Worm (Caenorhabditis elegans) whole organism, L4 larva: ENCODE data around the gene hrpa-2.

ENCODE experiments used
- F49E8.2 ChIP-seq: sonication (generic microtip); optimal IDR thresholded peaks from 2 replicates; lab custom pipeline; 2016; ENCODE audit warnings: missing compliant biosample characterization, mild to moderate bottlenecking, missing genetic modification characterization, borderline replicate concordance
- T26A8.4 ChIP-seq: fragments of 200-800 bp; sonication (Bioruptor generic); IDR thresholded peaks from 2 replicates; pipeline ENCODE4 v1.3.6; 2022; ENCODE audit warnings: missing genetic modification characterization, missing compliant biosample characterization
- ZK337.2 ChIP-seq: fragments of 200-800 bp; sonication (Bioruptor generic); IDR thresholded peaks from 2 replicates; pipeline ENCODE4 v1.3.6; 2022; ENCODE audit warnings: missing genetic modification reagents, missing genetic modification characterization, missing compliant biosample characterization
- aha-1 ChIP-seq: fragments of 150-350 bp; peaks from one replicate; lab custom pipeline; 2014; ENCODE audit warnings: missing biosample characterization, missing genetic modification characterization
- aly-2 ChIP-seq: sonication (generic microtip); optimal IDR thresholded peaks from 2 replicates; lab custom pipeline; 2018; ENCODE audit warnings: missing biosample characterization, missing genetic modification characterization
- ama-1 ChIP-seq: fragments of 150-350 bp; optimal IDR thresholded peaks from 2 replicates; lab custom pipeline; 2014; ENCODE audit warnings: inconsistent platforms, mixed read lengths
- attf-4 ChIP-seq: sonication (generic microtip); optimal IDR thresholded peaks from 3 replicates; lab custom pipeline; 2017; ENCODE audit warnings: missing biosample characterization, missing genetic modification characterization
- ceh-44 ChIP-seq: fragments of 200-800 bp; sonication (Bioruptor generic); IDR thresholded peaks from 2 replicates; pipeline ENCODE4 v1.3.6; 2022; ENCODE audit warnings: missing genetic modification reagents, missing genetic modification characterization, missing compliant biosample characterization
- ces-1 ChIP-seq: fragments of 150-350 bp; sonication (generic microtip); optimal IDR thresholded peaks from 4 replicates; lab custom pipeline; 2014; ENCODE audit warnings: missing biosample characterization, missing genetic modification reagents, missing genetic modification characterization
- daf-12 ChIP-seq: fragments of 150-350 bp; optimal IDR thresholded peaks from 2 replicates; lab custom pipeline; 2014; ENCODE audit warnings: missing biosample characterization, missing genetic modification reagents, missing genetic modification characterization
- daf-16 ChIP-seq, 3 experiments: sonication (generic microtip); optimal IDR thresholded peaks; 2 replicates each; lab custom pipeline; 2016 to 2017; ENCODE audit warnings: missing genetic modification characterization in 3 of 3, missing genetic modification reagents in 3 of 3, mild to moderate bottlenecking in 2 of 3, missing compliant biosample characterization in 2 of 3, missing biosample characterization in 1 of 3, moderate library complexity in 1 of 3
- egl-43 ChIP-seq: fragments of 200-800 bp; sonication (Bioruptor generic); IDR thresholded peaks from 2 replicates; pipeline ENCODE4 v1.3.6; 2022; ENCODE audit warnings: missing genetic modification reagents, missing genetic modification characterization, missing compliant biosample characterization
- gei-8 ChIP-seq: fragments of 200-800 bp; sonication (Bioruptor generic); optimal IDR thresholded peaks from 2 replicates; lab custom pipeline; 2018; ENCODE audit warnings: mild to moderate bottlenecking, missing genetic modification characterization, missing compliant biosample characterization
- hlh-11 ChIP-seq: fragments of 200-800 bp; sonication (Bioruptor generic); optimal IDR thresholded peaks from 2 replicates; lab custom pipeline; 2018; ENCODE audit warnings: mild to moderate bottlenecking, missing genetic modification characterization, missing compliant biosample characterization
- lin-1 ChIP-seq: fragments of 200-800 bp; sonication (Bioruptor generic); IDR thresholded peaks from 2 replicates; pipeline ENCODE4 v1.3.6; 2022; ENCODE audit warnings: missing genetic modification reagents, missing genetic modification characterization, missing compliant biosample characterization
- lin-13 ChIP-seq: fragments of 150-350 bp; optimal IDR thresholded peaks from 2 replicates; lab custom pipeline; 2014; ENCODE audit warnings: missing biosample characterization, missing genetic modification reagents, missing genetic modification characterization
- lin-39 ChIP-seq: fragments of 150-350 bp; optimal IDR thresholded peaks from 2 replicates; lab custom pipeline; 2014; ENCODE audit warnings: missing biosample characterization, missing genetic modification reagents, missing genetic modification characterization
- lir-3 ChIP-seq: sonication (generic microtip); optimal IDR thresholded peaks from 2 replicates; lab custom pipeline; 2016; ENCODE audit warnings: mild to moderate bottlenecking, missing genetic modification characterization, missing compliant biosample characterization
- lsy-2 ChIP-seq, 2 experiments: fragments of 150-350 bp in 1 of 2; sonication (generic microtip) in 1 of 2; optimal IDR thresholded peaks; 2 replicates each; lab custom pipeline; 2014 to 2017; ENCODE audit warnings: missing biosample characterization in 2 of 2, missing genetic modification characterization in 2 of 2
- madf-5 ChIP-seq, 2 experiments: fragments of 200-800 bp; sonication (Bioruptor generic); IDR thresholded peaks; 2 replicates each; pipeline ENCODE4 v1.3.6; 2022; ENCODE audit warnings: missing compliant biosample characterization in 2 of 2, missing genetic modification characterization in 2 of 2
- mes-2 ChIP-seq: sonication (generic microtip); optimal IDR thresholded peaks from 2 replicates; lab custom pipeline; 2016; ENCODE audit warnings: missing genotype, mild to moderate bottlenecking, missing genetic modification characterization, missing compliant biosample characterization; ENCODE audit not compliant: poor library complexity, severe bottlenecking
- mxl-2 ChIP-seq: fragments of 200-800 bp; sonication (Bioruptor generic); conservative IDR thresholded peaks from 2 replicates; pipeline ENCODE4 v1.3.6; 2022; ENCODE audit warnings: missing genetic modification reagents, missing genetic modification characterization, missing compliant biosample characterization
- mxl-3 ChIP-seq: fragments of 200-800 bp; sonication (Bioruptor generic); optimal IDR thresholded peaks from 2 replicates; lab custom pipeline; 2018; ENCODE audit warnings: mild to moderate bottlenecking, missing genetic modification characterization, missing compliant biosample characterization
- nhr-25 ChIP-seq: sonication (generic microtip); optimal IDR thresholded peaks from 2 replicates; lab custom pipeline; 2017; ENCODE audit warnings: missing genetic modification characterization, mild to moderate bottlenecking, missing compliant biosample characterization, antibody characterized with exemption, moderate library complexity, borderline replicate concordance; ENCODE audit not compliant: insufficient read depth
- nhr-48 ChIP-seq: sonication (generic microtip); optimal IDR thresholded peaks from 2 replicates; lab custom pipeline; 2016; ENCODE audit warnings: mild to moderate bottlenecking, missing genetic modification characterization, missing compliant biosample characterization
- nhr-6 ChIP-seq: fragments of 150-350 bp; optimal IDR thresholded peaks from 2 replicates; lab custom pipeline; 2014; ENCODE audit warnings: missing biosample characterization, missing genetic modification characterization
- nhr-77 ChIP-seq: fragments of 150-350 bp; optimal IDR thresholded peaks from 2 replicates; lab custom pipeline; 2014; ENCODE audit warnings: missing biosample characterization, missing genetic modification characterization
- pha-4 ChIP-seq, 2 experiments: fragments of 150-350 bp in 1 of 2; fragments of 200-800 bp in 1 of 2; sonication (Bioruptor generic) in 1 of 2; IDR thresholded peaks in 1 of 2; optimal IDR thresholded peaks in 1 of 2; 2 replicates each; pipeline versions ENCODE4 v1.3.6 to Lab custom; 2014 to 2022; ENCODE audit warnings: missing genetic modification characterization in 2 of 2, missing genetic modification reagents in 2 of 2, missing biosample characterization in 1 of 2, missing compliant biosample characterization in 1 of 2
- pqm-1 ChIP-seq: sonication (generic microtip); optimal IDR thresholded peaks from 2 replicates; lab custom pipeline; 2017; ENCODE audit warnings: missing biosample characterization, missing genetic modification characterization
- saeg-2 ChIP-seq: fragments of 200-800 bp; sonication (Bioruptor generic); IDR thresholded peaks from 2 replicates; pipeline ENCODE4 v1.3.6; 2022; ENCODE audit warnings: missing genetic modification reagents, missing genetic modification characterization, missing compliant biosample characterization
- sdz-12 ChIP-seq: fragments of 200-800 bp; sonication (Bioruptor generic); optimal IDR thresholded peaks from 2 replicates; lab custom pipeline; 2018; ENCODE audit warnings: mild to moderate bottlenecking, missing genetic modification characterization, missing compliant biosample characterization
- set-16 ChIP-seq: fragments of 200-800 bp; sonication (Bioruptor generic); IDR thresholded peaks from 2 replicates; pipeline ENCODE4 v1.3.6; 2022; ENCODE audit warnings: missing genetic modification reagents, missing genetic modification characterization, missing compliant biosample characterization
- skn-1 ChIP-seq: fragments of 150-350 bp; optimal IDR thresholded peaks from 2 replicates; lab custom pipeline; 2014; ENCODE audit warnings: missing biosample characterization, missing genetic modification characterization
- snpc-1.2 ChIP-seq: fragments of 200-800 bp; sonication (Bioruptor generic); IDR thresholded peaks from 2 replicates; pipeline ENCODE4 v1.3.6; 2022; ENCODE audit warnings: missing genetic modification reagents, missing genetic modification characterization, missing compliant biosample characterization
- spr-3 ChIP-seq: fragments of 200-800 bp; sonication (Bioruptor generic); optimal IDR thresholded peaks from 2 replicates; lab custom pipeline; 2018; ENCODE audit warnings: mild to moderate bottlenecking, missing genetic modification characterization, missing compliant biosample characterization
- unc-62 ChIP-seq, 3 experiments: fragments of 150-350 bp in 1 of 3; sonication (generic microtip); optimal IDR thresholded peaks in 2 of 3; peaks in 1 of 3; 1 replicate in 1 of 3; 2 replicates in 2 of 3; lab custom pipeline; 2014 to 2017; ENCODE audit warnings: missing biosample characterization in 3 of 3, missing genetic modification characterization in 3 of 3, missing genetic modification reagents in 3 of 3, missing genotype in 1 of 3
- zfp-3 ChIP-seq: fragments of 200-800 bp; sonication (Bioruptor generic); conservative IDR thresholded peaks from 2 replicates; pipeline ENCODE4 v1.3.6; 2022; ENCODE audit warnings: missing genetic modification reagents, missing genetic modification characterization, missing compliant biosample characterization
- zip-11 ChIP-seq: fragments of 200-800 bp; sonication (Bioruptor generic); IDR thresholded peaks from 2 replicates; pipeline ENCODE4 v1.3.6; 2022; ENCODE audit warnings: missing genetic modification characterization, missing compliant biosample characterization

Gene hrpa-2

DNA sequence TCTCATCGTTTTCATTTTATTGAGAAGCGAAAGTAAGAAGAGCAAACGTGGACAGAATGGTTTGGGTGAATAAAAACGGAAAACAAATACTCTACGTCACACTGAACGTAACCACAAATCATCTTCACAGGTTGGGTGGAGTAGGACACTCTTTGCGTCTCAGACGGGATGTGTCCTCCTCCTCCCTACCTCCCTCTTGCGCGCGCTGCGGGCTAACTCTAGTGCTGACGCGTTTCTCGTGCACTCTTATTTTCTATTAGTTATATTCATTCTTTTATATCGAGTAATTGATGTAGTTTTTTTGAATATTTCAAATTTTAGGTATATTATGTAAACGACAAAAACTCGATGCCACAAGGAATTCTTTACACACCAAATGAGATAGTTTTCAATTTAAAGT, 27.9 kb downstream of the hrpa-2 start, which contains the start of gene Y34B4A.7 (continued):
- TF ChIP-seq sdz-12 (GFP tag; lab: Kevin White, UChicago): no peak
- TF ChIP-seq egl-43: no peak
- no peak for TF ChIP-seq madf-5 (GFP tag; IDR thresholded peaks at IDR 0.05; lab: Robert Waterston, UW)
- TF ChIP-seq lir-3 (tag; lab: Kevin White, UChicago): no peak
- no peak for TF ChIP-seq ceh-44 (GFP tag; lab: Robert Waterston, UW)
- no peak for TF ChIP-seq zip-11 (GFP tag; lab: Robert Waterston, UW)
- peak; percentile 11; the same call in 1 of the 2 replicates for TF ChIP-seq T26A8.4 (GFP tag; lab: Robert Waterston, UW)
- no peak for TF ChIP-seq gei-8 (GFP tag; lab: Kevin White, UChicago)
- TF ChIP-seq nhr-77: no peak
- TF ChIP-seq mxl-3: peak; percentile 25
- no peak for TF ChIP-seq daf-12
- no peak for TF ChIP-seq attf-4 (tag; lab: Kevin White, UChicago)
- no peak for TF ChIP-seq set-16 (GFP tag; lab: Robert Waterston, UW)
- no peak for TF ChIP-seq pha-4 (GFP tag; IDR thresholded peaks at IDR 0.05; lab: Robert Waterston, UW)
- no peak for TF ChIP-seq pha-4 (tag; optimal IDR thresholded peaks at IDR 0.05; lab: Kevin White, UChicago)
- TF ChIP-seq zfp-3 (GFP tag; lab: Robert Waterston, UW): no peak
- no peak for TF ChIP-seq snpc-1.2 (GFP tag; lab: Robert Waterston, UW)
- no peak for TF ChIP-seq pqm-1 (tag; lab: Kevin White, UChicago)
- peak in 1 of 2 experiments; percentile 15 for TF ChIP-seq daf-16 (GFP tag; optimal IDR thresholded peaks at IDR 0.05; lab: Kevin White, UChicago)
- TF ChIP-seq daf-16 (tag; optimal IDR thresholded peaks at IDR 0.05; lab: Kevin White, UChicago): peak; percentile 12
- peak in 1 of 2 experiments; percentile 83 for TF ChIP-seq lsy-2 (tag; optimal IDR thresholded peaks at IDR 0.05; lab: Kevin White, UChicago)
- no peak for TF ChIP-seq unc-62 (GFP tag; optimal IDR thresholded peaks at IDR 0.05 in 1 of 2; lab: Kevin White, UChicago)
- TF ChIP-seq unc-62 (tag; optimal IDR thresholded peaks at IDR 0.05; lab: Kevin White, UChicago): no peak
- TF ChIP-seq lin-13 (GFP tag; lab: Kevin White, UChicago): peak; percentile 38
- TF ChIP-seq F49E8.2 (tag; lab: Kevin White, UChicago): no peak
- TF ChIP-seq ces-1: no peak
- TF ChIP-seq nhr-6 (tag; lab: Kevin White, UChicago): peak; percentile 8
- no peak for TF ChIP-seq mxl-2 (GFP tag; lab: Robert Waterston, UW)
- TF ChIP-seq lin-1 (GFP tag; lab: Robert Waterston, UW): no peak
- TF ChIP-seq hlh-11 (tag; lab: Kevin White, UChicago): peak; percentile 71
- TF ChIP-seq ama-1 (lab: Kevin White, UChicago): no peak
- peak; percentile 77 for TF ChIP-seq mes-2 (tag; lab: Kevin White, UChicago)
- no peak for TF ChIP-seq aly-2 (tag; lab: Kevin White, UChicago)
- TF ChIP-seq nhr-48: peak; percentile 33
- no peak for TF ChIP-seq skn-1
- TF ChIP-seq ZK337.2: no peak
- TF ChIP-seq lin-39: no peak
- no peak for TF ChIP-seq nhr-25 (tag; lab: Kevin White, UChicago)

DNA sequence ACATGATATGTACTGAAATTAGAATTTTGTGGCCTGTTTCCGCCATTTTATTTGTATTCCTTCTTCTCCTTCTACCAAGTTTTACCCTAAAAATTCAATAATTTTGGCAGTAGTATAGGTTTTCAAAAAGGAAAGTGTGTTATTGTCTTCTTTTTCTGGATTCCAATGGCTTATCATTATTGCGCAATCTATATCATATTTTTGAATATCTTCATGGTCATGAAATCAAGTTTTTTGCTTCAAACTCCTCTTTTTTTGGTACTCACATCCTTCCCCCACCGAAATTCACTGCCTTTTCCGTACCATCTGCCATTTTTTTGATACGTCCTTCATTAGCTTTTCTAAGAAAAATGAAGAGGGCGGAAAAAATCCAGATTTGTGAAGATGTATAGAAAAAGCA, 32.6 kb downstream of the hrpa-2 start:
- no peak for TF ChIP-seq saeg-2 (GFP tag; lab: Robert Waterston, UW)
- TF ChIP-seq aha-1 (tag; lab: Kevin White, UChicago): peak; percentile 63
- TF ChIP-seq, all 104 proteins: peak for 1

DNA sequence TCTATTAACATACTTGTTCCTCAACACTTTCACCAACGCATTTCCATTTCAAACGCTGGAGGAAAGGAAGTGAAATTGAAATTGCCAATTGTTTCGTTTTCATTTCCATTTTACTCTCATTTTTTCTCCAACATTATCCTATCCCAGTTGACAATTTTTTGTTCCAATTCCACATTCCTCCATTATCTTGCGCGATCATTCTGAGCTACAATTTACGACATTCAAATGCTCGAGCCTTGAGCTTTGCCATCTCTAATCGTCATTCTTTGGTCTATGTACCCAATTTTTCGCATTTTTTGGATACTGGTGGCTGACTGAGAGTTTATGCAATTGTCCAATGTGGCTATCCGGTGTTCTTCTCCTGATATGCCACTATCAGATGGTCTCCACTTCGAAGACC, 33.4 kb downstream of the hrpa-2 start, which contains the start of gene Y34B4A.10:
Y34B4A.10 (plus strand) TSS at position 301 of the 400 bp plus-strand sequence.
- TF ChIP-seq unc-62 (GFP tag; optimal IDR thresholded peaks at IDR 0.05 in 1 of 2; lab: Kevin White, UChicago) (peak in 1 of 2 experiments; percentile 6), unc-62 (tag; optimal IDR thresholded peaks at IDR 0.05; lab: Kevin White, UChicago) (no peak), spr-3 (GFP tag; lab: Kevin White, UChicago) (no peak)
